Fruit fly (Drosophila melanogaster): ENCODE measurements around the gene CG43841.

The CG43841 gene

DNA sequence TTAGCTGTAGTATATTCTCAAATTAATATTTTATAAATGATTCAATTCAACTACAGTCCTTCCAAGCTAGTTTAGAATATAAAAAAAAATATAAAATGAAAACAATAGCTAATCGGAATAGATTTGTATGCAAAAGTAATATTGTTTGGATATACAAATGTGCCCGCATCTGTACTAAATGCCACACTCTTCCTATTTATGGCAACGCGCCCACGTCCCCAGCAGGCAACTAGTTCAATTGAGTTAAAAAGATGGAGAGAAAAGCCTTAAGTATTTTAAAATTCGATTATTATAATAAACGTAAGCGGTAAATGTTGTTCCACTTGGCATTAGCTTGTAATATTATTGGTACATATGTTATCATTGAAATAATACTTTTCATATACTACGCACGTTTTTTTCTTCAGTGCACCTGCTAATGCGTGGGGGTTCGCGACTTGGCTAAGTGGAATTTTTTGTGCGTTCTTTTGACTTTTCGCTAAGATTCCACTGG, 33.9 kb upstream of the CG43841 start (continued):
- TF ChIP-seq fd59A (GFP tag; optimal IDR thresholded peaks at IDR 0.05) (peak; percentile 15), CG8319 (GFP tag; optimal IDR thresholded peaks at IDR 0.05) (no peak), spab (GFP tag; optimal IDR thresholded peaks at IDR 0.05) (peak; percentile 5), esn (GFP tag; optimal IDR thresholded peaks at IDR 0.05) (peak; percentile 5), CG32006 (GFP tag; optimal IDR thresholded peaks at IDR 0.05) (peak; percentile 85), fd85E (GFP tag; optimal IDR thresholded peaks at IDR 0.05) (no peak)

DNA sequence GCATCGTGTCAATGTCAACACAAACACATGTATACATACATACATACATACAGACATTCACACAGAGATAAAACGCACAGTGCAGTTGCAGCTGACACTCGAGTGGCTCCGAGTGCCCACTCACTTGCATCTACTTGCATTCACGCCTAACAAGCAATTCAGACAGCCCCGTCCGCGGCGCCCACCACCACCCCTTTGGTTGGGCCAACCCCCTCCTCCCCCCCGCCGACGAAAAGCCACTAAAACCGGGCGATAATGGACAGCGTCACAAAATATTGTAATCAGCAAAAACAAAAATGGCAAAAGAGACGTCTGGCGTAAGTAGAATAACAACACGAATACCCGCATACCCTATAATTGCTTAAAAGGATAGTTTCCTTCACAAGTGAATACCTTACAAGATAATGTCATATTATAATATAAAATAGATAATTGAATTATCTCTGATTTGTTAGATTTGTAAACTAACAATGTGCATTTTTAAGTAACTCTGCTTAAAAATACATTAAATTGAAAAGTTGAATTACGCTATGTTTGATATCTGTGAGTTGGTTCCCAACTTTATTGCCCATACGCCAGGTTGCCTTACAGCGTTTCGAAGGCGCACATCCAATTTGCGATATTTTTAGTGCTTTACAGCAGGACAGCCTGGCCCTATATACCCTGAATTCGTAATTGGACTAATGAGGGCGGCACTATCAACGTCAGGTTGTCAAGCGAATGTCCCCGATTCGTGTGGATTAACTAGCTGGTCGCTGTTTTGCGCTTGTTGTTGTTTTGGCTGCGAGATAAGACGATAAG, 32.7 kb upstream of the CG43841 start:
- TF ChIP-seq dsx (GFP tag; optimal IDR thresholded peaks at IDR 0.05; ENCODE audit: poor library complexity, severe bottlenecking) (no peak), Eip78C (GFP tag) (peak; percentile 28), CG32006 (GFP tag; optimal IDR thresholded peaks at IDR 0.05) (peak; percentile 28), ss (GFP tag; optimal IDR thresholded peaks at IDR 0.05) (no peak), net (GFP tag; optimal IDR thresholded peaks at IDR 0.05) (no peak), CG10631 (GFP tag; optimal IDR thresholded peaks at IDR 0.05) (no peak), CG3032 (tag; optimal IDR thresholded peaks at IDR 0.05) (no peak), vri (GFP tag; optimal IDR thresholded peaks at IDR 0.05) (no peak), svp (GFP tag) (peak; percentile 61)

DNA sequence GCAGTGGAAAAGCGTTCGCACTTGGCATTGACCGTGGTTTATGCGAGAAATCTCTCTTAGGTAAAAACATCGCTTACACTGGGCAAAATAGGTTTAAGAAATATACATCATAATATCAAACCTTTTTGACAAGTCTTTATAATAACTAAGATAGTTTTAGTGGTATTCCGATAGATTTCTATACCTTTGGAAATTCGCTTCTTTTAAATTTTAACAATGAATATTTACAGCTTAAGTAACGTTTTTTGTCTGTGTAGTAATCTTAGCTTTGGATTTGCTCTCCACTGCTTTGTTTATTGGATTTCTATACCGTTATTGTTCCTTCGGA, 32.1 kb upstream of the CG43841 start:
- TF ChIP-seq Sox15 (GFP tag; optimal IDR thresholded peaks at IDR 0.05) (no peak), eg (GFP tag; IDR thresholded peaks at IDR 0.05) (peak; percentile 53; the same call in 1 of the 3 replicates), CG8632 (GFP tag; optimal IDR thresholded peaks at IDR 0.05) (peak; percentile 17), Eip78C (GFP tag) (peak; percentile 59), OdsH (GFP tag; optimal IDR thresholded peaks at IDR 0.05) (peak; percentile 20), Ets96B (tag; optimal IDR thresholded peaks at IDR 0.05) (peak; percentile 10), fd59A (GFP tag; optimal IDR thresholded peaks at IDR 0.05) (no peak), Hr4 (GFP tag; optimal IDR thresholded peaks at IDR 0.05) (peak; percentile 30), esn (GFP tag; optimal IDR thresholded peaks at IDR 0.05) (no peak), CG15336 (GFP tag; IDR thresholded peaks at IDR 0.05) (peak; percentile 63; the same call in 1 of the 2 replicates), Gug (GFP tag; IDR thresholded peaks at IDR 0.05) (peak; percentile 20; the same call in 1 of the 2 replicates), svp (GFP tag) (peak; percentile 15), dac (GFP tag; optimal IDR thresholded peaks at IDR 0.05) (no peak), CG32006 (GFP tag; optimal IDR thresholded peaks at IDR 0.05) (peak; percentile 49), CG8119 (GFP tag; IDR thresholded peaks at IDR 0.05) (0 out of 3 replicates have a peak, but pooled peaks have one; percentile 34)

DNA sequence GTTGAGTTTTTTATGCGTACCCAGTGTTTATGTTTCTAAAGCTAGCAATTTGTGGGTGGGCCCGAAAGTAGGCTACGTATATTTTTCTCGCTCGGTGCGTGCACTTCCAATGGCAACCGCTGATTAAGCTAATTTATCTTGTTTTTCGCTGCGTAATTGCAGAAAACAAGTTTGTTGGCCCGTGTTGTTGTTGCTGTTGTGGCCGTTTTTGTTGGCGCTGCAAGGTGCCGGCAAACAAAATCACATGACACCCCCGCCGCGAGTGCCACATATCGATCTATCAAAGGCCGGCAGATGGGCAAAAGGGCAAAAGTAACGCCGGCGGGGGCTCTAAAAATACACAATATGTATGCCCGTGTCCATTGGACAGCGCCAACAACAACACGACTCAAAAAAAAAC, 30.0 kb upstream of the CG43841 start:
- TF ChIP-seq Eip78C (GFP tag) (peak; percentile 12), svp (GFP tag) (no peak), eg (GFP tag; IDR thresholded peaks at IDR 0.05) (0 out of 3 replicates have a peak, but pooled peaks have one; percentile 9), net (GFP tag; optimal IDR thresholded peaks at IDR 0.05) (no peak), Eip93F (GFP tag; optimal IDR thresholded peaks at IDR 0.05) (no peak), Smox (GFP tag; optimal IDR thresholded peaks at IDR 0.05) (no peak), Sox102F (GFP tag; optimal IDR thresholded peaks at IDR 0.05) (no peak), pdm3 (GFP tag; optimal IDR thresholded peaks at IDR 0.05) (no peak), CG4318 (GFP tag; optimal IDR thresholded peaks at IDR 0.05) (no peak), cyc (GFP tag; optimal IDR thresholded peaks at IDR 0.05) (no peak), acj6 (GFP tag; optimal IDR thresholded peaks at IDR 0.05) (no peak), Eip75B (GFP tag; optimal IDR thresholded peaks at IDR 0.05) (no peak), CG6808 (GFP tag; optimal IDR thresholded peaks at IDR 0.05) (no peak), Sox15 (GFP tag; optimal IDR thresholded peaks at IDR 0.05) (no peak)

Data from whole organism, prepupa.